Worm (Caenorhabditis elegans): ENCODE data around the gene itr-1.

Gene itr-1

ce11 chrIV:7717916-7718315, 42.9 kb downstream of the itr-1 start, which contains the start of gene F33D4.6:
F33D4.6 (minus strand) TSS chrIV:7718016.
- TF ChIP-seq ztf-4 (tag; optimal IDR thresholded peaks at IDR 0.05) (no peak), lin-39 (tag; optimal IDR thresholded peaks at IDR 0.05) (no peak), ceh-16 (tag; optimal IDR thresholded peaks at IDR 0.05) (no peak), elt-3 (tag; optimal IDR thresholded peaks at IDR 0.05) (no peak), nhr-12 (tag; optimal IDR thresholded peaks at IDR 0.05) (no peak), nhr-23 (tag; optimal IDR thresholded peaks at IDR 0.05) (no peak), crh-2 (tag; optimal IDR thresholded peaks at IDR 0.05) (no peak), fos-1 (tag; optimal IDR thresholded peaks at IDR 0.05) (no peak), unc-55 (GFP tag; optimal IDR thresholded peaks at IDR 0.05) (no peak), R02D3.7 (tag; optimal IDR thresholded peaks at IDR 0.05) (no peak), ztf-1 (GFP tag; conservative IDR thresholded peaks at IDR 0.05) (no peak), ztf-11 (tag; optimal IDR thresholded peaks at IDR 0.05) (no peak)

DNA sequence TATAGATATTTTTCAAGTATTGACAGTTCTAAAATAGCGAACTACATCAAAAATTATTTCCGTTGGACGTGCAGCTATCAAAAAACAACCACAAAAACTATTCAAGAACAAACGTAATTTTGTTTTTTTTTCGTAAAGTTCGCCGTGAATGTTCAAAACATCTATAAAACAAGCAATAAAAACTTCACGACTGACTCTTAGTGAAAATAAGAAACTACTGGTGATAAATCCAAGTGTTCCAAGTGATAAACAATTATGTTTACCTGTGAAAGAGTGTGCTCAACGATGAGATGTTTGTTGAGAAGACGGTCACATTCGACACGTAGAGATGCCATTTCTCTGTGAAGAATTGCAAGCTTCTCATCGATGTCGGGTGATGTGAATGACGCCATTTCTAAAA, 47.8 kb downstream of the itr-1 start, which contains the start of gene C50F7.6:
C50F7.6 (minus strand) TSS at position 394 of the 400 bp plus-strand sequence.
- TF ChIP-seq C34F6.9 (tag; optimal IDR thresholded peaks at IDR 0.05) (no peak), unc-55 (GFP tag; optimal IDR thresholded peaks at IDR 0.05) (no peak), ztf-1 (GFP tag; conservative IDR thresholded peaks at IDR 0.05) (no peak), unc-39 (tag; optimal IDR thresholded peaks at IDR 0.05) (no peak), elt-1 (tag; optimal IDR thresholded peaks at IDR 0.05) (no peak), fos-1 (tag; optimal IDR thresholded peaks at IDR 0.05) (no peak), nhr-237 (tag; optimal IDR thresholded peaks at IDR 0.05) (no peak), elt-3 (tag; optimal IDR thresholded peaks at IDR 0.05) (no peak)

DNA sequence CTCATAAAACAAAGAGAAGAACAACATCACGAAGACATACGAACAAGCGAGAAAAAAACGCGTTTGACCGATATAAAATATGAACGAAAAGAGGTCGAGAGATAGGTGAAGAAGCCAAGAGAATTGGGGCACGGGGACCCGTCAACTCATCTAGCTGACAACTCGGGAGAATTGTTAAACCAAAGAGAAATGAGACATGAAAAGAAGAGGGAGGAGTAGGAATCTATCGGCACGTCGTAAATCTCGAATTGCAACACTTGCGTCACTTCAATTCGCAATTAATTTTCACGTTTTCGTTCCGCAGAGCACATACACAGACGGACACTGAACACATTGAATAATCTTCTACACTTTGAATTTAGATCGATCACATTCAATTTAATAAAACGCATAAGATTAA, 48.6 kb downstream of the itr-1 start:
- TF ChIP-seq lin-11 (tag; optimal IDR thresholded peaks at IDR 0.05) (no peak), nhr-25 (tag; optimal IDR thresholded peaks at IDR 0.05) (no peak), crh-2 (tag; optimal IDR thresholded peaks at IDR 0.05) (no peak), lin-13 (GFP tag; optimal IDR thresholded peaks at IDR 0.05) (no peak), ztf-4 (tag; optimal IDR thresholded peaks at IDR 0.05) (no peak), unc-39 (tag; optimal IDR thresholded peaks at IDR 0.05) (no peak), dmd-4 (tag; optimal IDR thresholded peaks at IDR 0.05) (no peak), F13H6.1 (tag; optimal IDR thresholded peaks at IDR 0.05) (peak; percentile 24), egl-27 (tag; optimal IDR thresholded peaks at IDR 0.05) (no peak), mab-5 (tag; optimal IDR thresholded peaks at IDR 0.05) (peak; percentile 48), aly-2 (tag; optimal IDR thresholded peaks at IDR 0.05) (no peak), lsy-2 (tag; optimal IDR thresholded peaks at IDR 0.05) (peak in 1 of 2 experiments; percentile 20), nhr-6 (tag; optimal IDR thresholded peaks at IDR 0.05) (no peak), elt-3 (tag; optimal IDR thresholded peaks at IDR 0.05) (no peak), nhr-21 (tag; optimal IDR thresholded peaks at IDR 0.05) (no peak), nhr-77 (tag; optimal IDR thresholded peaks at IDR 0.05) (no peak), nhr-129 (tag; optimal IDR thresholded peaks at IDR 0.05) (no peak), fos-1 (tag; optimal IDR thresholded peaks at IDR 0.05) (no peak), ama-1 (optimal IDR thresholded peaks at IDR 0.05) (no peak), ceh-82 (tag; optimal IDR thresholded peaks at IDR 0.05) (no peak), snpc-4 (tag; optimal IDR thresholded peaks at IDR 0.05) (no peak)

ce11 chrIV:7724912-7725311, 49.9 kb downstream of the itr-1 start:
- TF ChIP-seq mab-5 (tag; optimal IDR thresholded peaks at IDR 0.05) (peak; percentile 64), unc-39 (tag; optimal IDR thresholded peaks at IDR 0.05) (no peak), unc-55 (GFP tag; optimal IDR thresholded peaks at IDR 0.05) (peak; percentile 32)

DNA sequence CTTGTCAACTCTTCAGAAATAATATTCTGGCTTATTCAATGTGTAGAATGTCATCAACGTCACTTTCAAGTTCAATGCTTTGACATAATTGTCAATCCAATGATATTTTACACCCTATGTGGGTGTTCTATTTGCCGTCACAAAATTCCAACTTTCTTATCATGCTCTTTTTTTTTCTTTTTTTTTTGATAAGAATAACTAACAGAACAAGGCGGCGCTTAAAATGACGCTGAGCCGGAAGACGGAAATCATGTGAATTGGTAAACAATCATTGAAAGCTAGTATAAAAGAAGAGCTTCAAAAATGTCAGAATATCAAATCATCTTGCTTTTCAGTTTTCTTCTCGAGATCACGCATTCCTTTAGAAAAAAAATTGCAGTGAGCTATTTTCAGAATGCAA, 51.4 kb downstream of the itr-1 start, which contains the start of gene C50F7.5:
C50F7.5 (plus strand) TSS at position 395 of the 400 bp plus-strand sequence.
- TF ChIP-seq Y55F3AM.14 (GFP tag; optimal IDR thresholded peaks at IDR 0.05) = no peak
- no peak for TF ChIP-seq mab-5 (tag; optimal IDR thresholded peaks at IDR 0.05)
- no peak for TF ChIP-seq R02D3.7 (tag; optimal IDR thresholded peaks at IDR 0.05)
- no peak for TF ChIP-seq skn-1 (tag; optimal IDR thresholded peaks at IDR 0.05)
- peak; percentile 71 for TF ChIP-seq fos-1 (tag; optimal IDR thresholded peaks at IDR 0.05)

- TF ChIP-seq sma-9 (GFP tag; optimal IDR thresholded peaks at IDR 0.05) (no peak), sma-9 (tag; optimal IDR thresholded peaks at IDR 0.05) (no peak), nhr-23 (tag; optimal IDR thresholded peaks at IDR 0.05) (no peak), sem-4 (tag; optimal IDR thresholded peaks at IDR 0.05) (no peak)
These were observed 52.3 kb downstream of the itr-1 start for ce11 chrIV:7727258-7727657.
